Worm (Caenorhabditis elegans) whole organism, young adult: ENCODE data around the gene F41F3.8.

Experiments
- C17E4.6 ChIP-seq: fragments of 200-800 bp; sonication (Bioruptor generic); IDR thresholded peaks from 2 replicates; pipeline ENCODE4 v1.3.6; 2022; ENCODE audit warnings: missing genetic modification reagents, missing genetic modification characterization, missing compliant biosample characterization
- D2030.7 ChIP-seq: fragments of 200-800 bp; sonication (Bioruptor generic); IDR thresholded peaks from 2 replicates; pipeline ENCODE4 v1.3.6; 2022; ENCODE audit warnings: missing genetic modification reagents, missing genetic modification characterization, missing compliant biosample characterization
- Y53G8AR.9 ChIP-seq: fragments of 200-800 bp; sonication (Bioruptor generic); conservative IDR thresholded peaks from 2 replicates; pipeline ENCODE4 v1.3.6; 2022; ENCODE audit warnings: missing genetic modification reagents, missing genetic modification characterization, missing compliant biosample characterization
- athp-1 ChIP-seq: sonication (generic microtip); optimal IDR thresholded peaks from 2 replicates; lab custom pipeline; 2017; ENCODE audit warnings: mild to moderate bottlenecking, missing genetic modification characterization, missing compliant biosample characterization
- attf-6 ChIP-seq: fragments of 200-800 bp; sonication (Bioruptor generic); IDR thresholded peaks from 2 replicates; pipeline ENCODE4 v1.3.6; 2022; ENCODE audit warnings: missing genetic modification reagents, missing genetic modification characterization, missing compliant biosample characterization
- cebp-1 ChIP-seq, 2 experiments: fragments of 200-800 bp in 1 of 2; sonication (Bioruptor generic) in 1 of 2; sonication (generic microtip) in 1 of 2; IDR thresholded peaks in 1 of 2; optimal IDR thresholded peaks in 1 of 2; 2 replicates each; pipeline versions ENCODE4 v1.3.6 to Lab custom; 2017 to 2022; ENCODE audit warnings: missing compliant biosample characterization in 2 of 2, missing genetic modification characterization in 2 of 2, mild to moderate bottlenecking in 1 of 2, missing genetic modification reagents in 1 of 2, moderate library complexity in 1 of 2
- ceh-79 ChIP-seq: sonication (generic microtip); optimal IDR thresholded peaks from 2 replicates; lab custom pipeline; 2017; ENCODE audit warnings: mild to moderate bottlenecking, missing genetic modification characterization, missing compliant biosample characterization
- egl-18 ChIP-seq: fragments of 200-800 bp; sonication (Bioruptor generic); IDR thresholded peaks from 2 replicates; pipeline ENCODE4 v1.3.6; 2022; ENCODE audit warnings: missing genetic modification reagents, missing genetic modification characterization, missing compliant biosample characterization
- hlh-12 ChIP-seq: sonication (generic microtip); optimal IDR thresholded peaks from 2 replicates; lab custom pipeline; 2016; ENCODE audit warnings: missing genetic modification characterization, missing compliant biosample characterization
- hmg-1.2 ChIP-seq: fragments of 200-800 bp; sonication (Bioruptor generic); IDR thresholded peaks from 2 replicates; pipeline ENCODE4 v1.3.6; 2022; ENCODE audit warnings: missing genetic modification reagents, missing genetic modification characterization, missing compliant biosample characterization
- snpc-3.4 ChIP-seq: sonication (generic microtip); optimal IDR thresholded peaks from 2 replicates; lab custom pipeline; 2017; ENCODE audit warnings: missing genetic modification characterization, mild to moderate bottlenecking, missing compliant biosample characterization, antibody characterized with exemption, moderate library complexity, missing genotype, missing genetic modification reagents
- unc-130 ChIP-seq: sonication (generic microtip); optimal IDR thresholded peaks from 2 replicates; lab custom pipeline; 2016; ENCODE audit warnings: missing genetic modification reagents, missing genetic modification characterization, missing compliant biosample characterization
- ztf-28 ChIP-seq: fragments of 200-800 bp; sonication (Bioruptor generic); IDR thresholded peaks from 2 replicates; pipeline ENCODE4 v1.3.6; 2022; ENCODE audit warnings: missing genetic modification reagents, missing genetic modification characterization, missing compliant biosample characterization

DNA sequence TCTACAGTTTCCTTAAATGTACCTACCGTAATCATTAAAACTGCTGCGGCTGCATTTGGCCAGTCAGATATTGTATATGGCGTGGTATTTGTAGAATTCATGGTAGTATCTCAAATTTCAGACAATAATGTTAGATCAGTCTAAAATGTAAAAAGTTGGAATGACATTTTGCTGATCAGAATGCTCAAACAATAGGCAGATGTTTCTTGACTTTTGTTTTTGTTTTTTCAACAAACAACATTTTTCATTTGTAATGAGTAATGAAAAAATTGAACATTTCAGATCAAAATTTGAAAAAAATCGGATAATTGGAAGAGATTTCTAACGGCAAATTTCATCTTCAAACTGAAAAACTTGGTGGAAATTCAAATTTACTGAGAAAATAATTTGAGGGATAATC lies 20.0 kb downstream of the F41F3.8 start, which contains the start of gene srx-77:
- TF ChIP-seq C17E4.6 (GFP tag; lab: Robert Waterston, UW): no peak
- no peak for TF ChIP-seq hlh-12 (tag; lab: Kevin White, UChicago)
- TF ChIP-seq ztf-28 (GFP tag; lab: Robert Waterston, UW): no peak
- TF ChIP-seq unc-130: no peak
- no peak for TF ChIP-seq egl-18 (GFP tag; lab: Robert Waterston, UW)
- TF ChIP-seq Y53G8AR.9: no peak
- TF ChIP-seq ceh-79 (tag; lab: Kevin White, UChicago): no peak
- no peak for TF ChIP-seq cebp-1 (GFP tag; IDR thresholded peaks at IDR 0.05; lab: Robert Waterston, UW)
- no peak for TF ChIP-seq cebp-1 (tag; optimal IDR thresholded peaks at IDR 0.05; lab: Kevin White, UChicago)
- TF ChIP-seq athp-1: no peak
- TF ChIP-seq D2030.7 (GFP tag; lab: Robert Waterston, UW): no peak
- no peak for TF ChIP-seq snpc-3.4 (tag; lab: Kevin White, UChicago)
- TF ChIP-seq hmg-1.2 (GFP tag; lab: Robert Waterston, UW): no peak
- no peak for TF ChIP-seq attf-6 (GFP tag; lab: Robert Waterston, UW)
